Fruit fly (Drosophila melanogaster): Measurements from ENCODE around the gene CG34376.
A peak's percentile ranks its signal among the peaks of the same experiment; 100 is the strongest.

Gene CG34376

DNA sequence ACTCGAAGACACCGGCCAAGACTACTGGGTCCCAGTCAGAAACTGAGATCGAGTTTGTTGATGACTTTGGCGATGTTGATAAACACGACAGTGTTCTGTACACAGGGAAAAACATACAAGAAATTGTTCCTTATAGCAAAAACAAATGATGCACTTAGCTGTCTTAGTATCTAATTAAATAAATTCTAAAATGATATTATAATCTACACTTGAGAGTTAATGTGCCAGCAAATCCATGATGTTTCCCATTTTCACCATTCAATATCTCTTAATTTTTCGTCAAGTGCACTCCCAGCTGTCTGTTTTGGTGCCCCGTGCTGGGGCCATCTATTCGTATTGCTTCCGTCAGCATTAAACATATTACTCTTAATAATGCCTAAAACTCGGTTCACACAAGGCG lies 47.7 kb upstream of the CG34376 start (continued):
- TF ChIP-seq CG13775 (GFP tag; optimal IDR thresholded peaks at IDR 0.05) (peak; percentile 14), stwl (tag; optimal IDR thresholded peaks at IDR 0.05) (no peak)

dm6 chr3R:22402355-22402754 lies 45.5 kb upstream of the CG34376 start, which contains the start of gene CG13856:
TSS of gene CG13856 (plus strand) at chr3R:22402655.
- TF ChIP-seq Adf1 (GFP tag; IDR thresholded peaks at IDR 0.05) (peak; percentile 17; the same call in 1 of the 2 replicates), CG17568 (GFP tag; optimal IDR thresholded peaks at IDR 0.05) (no peak), CG11560 (tag; IDR thresholded peaks at IDR 0.05) (no peak), da (GFP tag; optimal IDR thresholded peaks at IDR 0.05) (no peak), CG10209 (GFP tag; optimal IDR thresholded peaks at IDR 0.05) (no peak)

DNA sequence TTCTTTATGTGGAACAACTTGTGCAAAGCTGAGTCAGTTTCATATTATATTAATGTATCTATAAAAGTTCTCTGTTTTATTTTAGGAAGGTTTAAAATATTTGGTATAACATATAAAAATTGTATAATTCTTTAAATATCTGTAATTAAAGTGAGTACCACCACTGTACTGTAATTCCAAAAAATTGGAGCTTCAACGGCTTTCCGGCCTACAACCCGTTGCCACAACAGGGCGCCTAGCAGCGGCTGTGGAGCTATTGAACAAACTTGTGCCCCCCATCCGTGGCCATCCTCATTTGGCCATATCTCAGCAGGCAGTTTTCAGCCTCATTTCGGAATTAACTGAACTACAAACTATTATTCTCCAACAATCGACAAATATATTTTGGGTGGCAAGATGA lies 42.3 kb upstream of the CG34376 start, which contains the start of gene CG13855:
Gene CG13855, plus strand, starts transcription at position 301 of the 400 bp plus-strand sequence.
- TF ChIP-seq Optix (GFP tag; IDR thresholded peaks at IDR 0.05) (no peak), CG10267 (tag; optimal IDR thresholded peaks at IDR 0.05) (no peak), NFAT (GFP tag; IDR thresholded peaks at IDR 0.05) (no peak), CG30403 (GFP tag; optimal IDR thresholded peaks at IDR 0.05) (no peak), CG32772 (GFP tag; IDR thresholded peaks at IDR 0.05) (no peak), gem (tag; optimal IDR thresholded peaks at IDR 0.05) (no peak), jing (GFP tag; optimal IDR thresholded peaks at IDR 0.05) (no peak), CG6654 (GFP tag; optimal IDR thresholded peaks at IDR 0.05) (no peak), MBD-R2 (GFP tag; IDR thresholded peaks at IDR 0.05) (no peak), vvl (GFP tag; IDR thresholded peaks at IDR 0.05) (no peak), CG13123 (GFP tag; optimal IDR thresholded peaks at IDR 0.05) (no peak), Deaf1 (tag; optimal IDR thresholded peaks at IDR 0.05) (no peak), MESR4 (GFP tag; optimal IDR thresholded peaks at IDR 0.05) (no peak), CG9437 (GFP tag; optimal IDR thresholded peaks at IDR 0.05) (no peak), inv (GFP tag; IDR thresholded peaks at IDR 0.05; ENCODE audit: partially characterized antibody) (no peak), Dref (GFP tag; IDR thresholded peaks at IDR 0.05) (no peak), gro (GFP tag; optimal IDR thresholded peaks at IDR 0.05) (no peak), CG13894 (tag; optimal IDR thresholded peaks at IDR 0.05) (no peak)

dm6 chr3R:22410537-22411360 lies 37.1 kb upstream of the CG34376 start, which contains the start of the genes CG13850 and lqfR:
TSS of gene CG13850 (minus strand) at chr3R:22410915.
TSS of gene lqfR (plus strand) at chr3R:22411301.
- TF ChIP-seq Ssrp (tag; optimal IDR thresholded peaks at IDR 0.05) (peak; percentile 60), fd64A (GFP tag; optimal IDR thresholded peaks at IDR 0.05) (no peak), ken (GFP tag; IDR thresholded peaks at IDR 0.05) (peak; percentile 45; the same call in 1 of the 3 replicates), en (GFP tag; optimal IDR thresholded peaks at IDR 0.05) (peak; percentile 54), Hsf (GFP tag; optimal IDR thresholded peaks at IDR 0.05) (peak; percentile 80), CG1647 (GFP tag; optimal IDR thresholded peaks at IDR 0.05) (peak; percentile 64), Dad (GFP tag; optimal IDR thresholded peaks at IDR 0.05) (peak; percentile 72), psq (GFP tag; optimal IDR thresholded peaks at IDR 0.05) (peak; percentile 8), Usf (GFP tag; optimal IDR thresholded peaks at IDR 0.05) (peak; percentile 73), fd102C (GFP tag; optimal IDR thresholded peaks at IDR 0.05) (no peak), CG7357 (GFP tag; IDR thresholded peaks at IDR 0.05) (0 out of 3 replicates have a peak, but pooled peaks have one; percentile 7), CG7987 (GFP tag; optimal IDR thresholded peaks at IDR 0.05) (peak; percentile 6), Ravus (GFP tag; IDR thresholded peaks at IDR 0.05) (no peak), Hr39 (optimal IDR thresholded peaks at IDR 0.05) (peak; percentile 25), CG18262 (tag; optimal IDR thresholded peaks at IDR 0.05) (peak; percentile 76), Max (GFP tag; optimal IDR thresholded peaks at IDR 0.05) (peak; percentile 86), eyg (GFP tag; optimal IDR thresholded peaks at IDR 0.05) (peak; percentile 39), eve (GFP tag; optimal IDR thresholded peaks at IDR 0.05) (no peak), CG7963 (GFP tag; IDR thresholded peaks at IDR 0.05; ENCODE audit: partially characterized antibody) (no peak), CG33557 (GFP tag; optimal IDR thresholded peaks at IDR 0.05) (peak; percentile 64), dmrt11E (tag; optimal IDR thresholded peaks at IDR 0.05) (peak; percentile 68)
